Fruit fly (Drosophila melanogaster) whole organism, embryonic: ENCODE results near the gene CG15475.
A peak's percentile ranks its signal among the peaks of the same experiment; 100 is the strongest.

ENCODE experiments used
- Blimp-1 ChIP-seq: fragments of 200-800 bp; sonication (Bioruptor generic); optimal IDR thresholded peaks from 3 replicates; lab custom pipeline; 2018; ENCODE audit warnings: missing biosample characterization, missing genetic modification characterization, mild to moderate bottlenecking, moderate library complexity, missing genetic modification reagents
- CG10543 ChIP-seq: fragments of 200-800 bp; sonication (Bioruptor generic); optimal IDR thresholded peaks from 3 replicates; lab custom pipeline; 2017; ENCODE audit warnings: missing biosample characterization, mild to moderate bottlenecking, missing genetic modification characterization, moderate library complexity
- CG10654 ChIP-seq: fragments of 200-800 bp; sonication (Bioruptor generic); optimal IDR thresholded peaks from 2 replicates; lab custom pipeline; 2016; ENCODE audit warnings: missing biosample characterization, missing genetic modification characterization
- CG10979 ChIP-seq: fragments of 200-800 bp; sonication (Bioruptor generic); optimal IDR thresholded peaks from 2 replicates; lab custom pipeline; 2018; ENCODE audit warnings: missing biosample characterization, mild to moderate bottlenecking, missing genetic modification characterization, moderate library complexity
- CG11560 ChIP-seq: fragments of 200-800 bp; sonication (Bioruptor generic); IDR thresholded peaks from 3 replicates; pipeline ENCODE4 v1.3.6; 2022; ENCODE audit warnings: missing biosample characterization, missing genetic modification characterization
- CG12391 ChIP-seq: fragments of 200-800 bp; sonication (Bioruptor generic); optimal IDR thresholded peaks from 3 replicates; lab custom pipeline; 2018; ENCODE audit warnings: missing biosample characterization, mild to moderate bottlenecking, missing genetic modification characterization, moderate library complexity
- CG12744 ChIP-seq: fragments of 200-800 bp; sonication (Bioruptor generic); optimal IDR thresholded peaks from 2 replicates; lab custom pipeline; 2016; ENCODE audit warnings: missing biosample characterization, missing genetic modification characterization
- CG14441 ChIP-seq: fragments of 200-800 bp; sonication (Bioruptor generic); IDR thresholded peaks from 2 replicates; pipeline ENCODE4 v1.3.6; 2022; ENCODE audit warnings: missing biosample characterization, missing genetic modification characterization
- CG15073 ChIP-seq: fragments of 200-800 bp; sonication (Bioruptor generic); optimal IDR thresholded peaks from 2 replicates; lab custom pipeline; 2016; ENCODE audit warnings: missing biosample characterization, missing genetic modification characterization
- CG1603 ChIP-seq: fragments of 200-800 bp; sonication (Bioruptor generic); optimal IDR thresholded peaks from 2 replicates; lab custom pipeline; 2019; ENCODE audit warnings: missing biosample characterization, mild to moderate bottlenecking, missing genetic modification characterization, moderate library complexity
- CG17385 ChIP-seq: fragments of 200-800 bp; sonication (Bioruptor generic); optimal IDR thresholded peaks from 3 replicates; lab custom pipeline; 2018; ENCODE audit warnings: missing biosample characterization, mild to moderate bottlenecking, missing genetic modification characterization
- CG1832 ChIP-seq: fragments of 200-800 bp; sonication (Bioruptor generic); optimal IDR thresholded peaks from 2 replicates; lab custom pipeline; 2017; ENCODE audit warnings: missing biosample characterization, mild to moderate bottlenecking, missing genetic modification characterization, inconsistent platforms
- CG31365 ChIP-seq: fragments of 200-800 bp; sonication (Bioruptor generic); optimal IDR thresholded peaks from 2 replicates; lab custom pipeline; 2018; ENCODE audit warnings: missing biosample characterization, mild to moderate bottlenecking, missing genetic modification characterization
- CG31441 ChIP-seq: fragments of 200-800 bp; sonication (Bioruptor generic); IDR thresholded peaks from 2 replicates; pipeline ENCODE4 v1.3.6; 2022; ENCODE audit warnings: missing biosample characterization, missing genetic modification characterization
- CG34224 ChIP-seq: fragments of 200-800 bp; sonication (Bioruptor generic); IDR thresholded peaks from 3 replicates; pipeline ENCODE4 v1.3.6; 2022; ENCODE audit warnings: missing biosample characterization, missing genetic modification characterization; ENCODE audit not compliant: partially characterized antibody
- CG34376 ChIP-seq: fragments of 200-800 bp; sonication (Bioruptor generic); optimal IDR thresholded peaks from 2 replicates; lab custom pipeline; 2018; ENCODE audit warnings: missing biosample characterization, mild to moderate bottlenecking, missing genetic modification characterization
- CG4282 ChIP-seq: fragments of 200-800 bp; sonication (Bioruptor generic); optimal IDR thresholded peaks from 2 replicates; lab custom pipeline; 2016; ENCODE audit warnings: missing biosample characterization, missing genetic modification characterization
- CG4617 ChIP-seq: fragments of 200-800 bp; sonication (Bioruptor generic); optimal IDR thresholded peaks from 3 replicates; lab custom pipeline; 2016; ENCODE audit warnings: missing biosample characterization, missing genetic modification characterization, borderline replicate concordance
- CG8924 ChIP-seq: fragments of 200-800 bp; optimal IDR thresholded peaks from 3 replicates; lab custom pipeline; 2019; ENCODE audit warnings: missing biosample characterization, mild to moderate bottlenecking, missing genetic modification characterization, moderate library complexity
- Camta ChIP-seq: fragments of 200-800 bp; sonication (Bioruptor generic); optimal IDR thresholded peaks from 2 replicates; lab custom pipeline; 2016; ENCODE audit warnings: missing biosample characterization, missing genetic modification characterization
- Chrac-16 ChIP-seq: fragments of 200-800 bp; sonication (Bioruptor generic); optimal IDR thresholded peaks from 3 replicates; lab custom pipeline; 2016; ENCODE audit warnings: missing biosample characterization, missing genetic modification characterization
- Dek ChIP-seq: fragments of 200-800 bp; sonication (Bioruptor generic); optimal IDR thresholded peaks from 3 replicates; lab custom pipeline; 2019; ENCODE audit warnings: missing biosample characterization, mild to moderate bottlenecking, missing genetic modification characterization, moderate library complexity
- Dp ChIP-seq: fragments of 200-800 bp; sonication (Bioruptor generic); optimal IDR thresholded peaks from 2 replicates; lab custom pipeline; 2018; ENCODE audit warnings: missing biosample characterization, mild to moderate bottlenecking, missing genetic modification characterization, moderate library complexity
- Ets65A ChIP-seq: fragments of 200-800 bp; sonication (Bioruptor generic); peaks from one replicate; lab custom pipeline; 2016; ENCODE audit warnings: missing biosample characterization, missing genetic modification characterization
- H2.0 ChIP-seq: fragments of 200-800 bp; sonication (Bioruptor generic); IDR thresholded peaks from 2 replicates; pipeline ENCODE4 v1.3.6; 2022; ENCODE audit warnings: missing biosample characterization, missing genetic modification characterization
- HLH3B ChIP-seq: fragments of 200-800 bp; sonication (Bioruptor generic); IDR thresholded peaks from 2 replicates; pipeline ENCODE4 v1.3.6; 2022; ENCODE audit warnings: missing biosample characterization, missing genetic modification characterization
- Hr3 ChIP-seq: fragments of 200-800 bp; sonication (Bioruptor generic); optimal IDR thresholded peaks from 3 replicates; lab custom pipeline; 2016; ENCODE audit warnings: missing biosample characterization, missing genetic modification characterization
- NC2β ChIP-seq: fragments of 200-800 bp; sonication (Bioruptor generic); optimal IDR thresholded peaks from 2 replicates; lab custom pipeline; 2016; ENCODE audit warnings: missing biosample characterization, missing genetic modification characterization
- NFAT ChIP-seq: fragments of 200-800 bp; sonication (Bioruptor generic); IDR thresholded peaks from 2 replicates; pipeline ENCODE4 v1.3.6; 2022; ENCODE audit warnings: missing biosample characterization, missing genetic modification characterization
- Nf-YB ChIP-seq: fragments of 200-800 bp; sonication (Bioruptor generic); optimal IDR thresholded peaks from 3 replicates; lab custom pipeline; 2019; ENCODE audit warnings: missing biosample characterization, mild to moderate bottlenecking, missing genetic modification characterization, moderate library complexity
- Oli ChIP-seq: fragments of 200-800 bp; sonication (Bioruptor generic); optimal IDR thresholded peaks from 2 replicates; lab custom pipeline; 2018; ENCODE audit warnings: missing biosample characterization, mild to moderate bottlenecking, missing genetic modification characterization, moderate library complexity
- Optix ChIP-seq: fragments of 200-800 bp; sonication (Bioruptor generic); IDR thresholded peaks from 3 replicates; pipeline ENCODE4 v1.3.6; 2022; ENCODE audit warnings: missing biosample characterization, missing genetic modification characterization
- Tbp ChIP-seq: fragments of >200 bp; optimal IDR thresholded peaks from 2 replicates; lab custom pipeline; 2018; ENCODE audit warnings: missing biosample characterization, missing genetic modification characterization
- YL-1 ChIP-seq: fragments of 200-800 bp; sonication (Bioruptor generic); optimal IDR thresholded peaks from 3 replicates; lab custom pipeline; 2017; ENCODE audit warnings: missing biosample characterization, mild to moderate bottlenecking, missing genetic modification characterization
- ara ChIP-seq: fragments of 200-800 bp; sonication (Bioruptor generic); IDR thresholded peaks from 2 replicates; pipeline ENCODE4 v1.3.6; 2022; ENCODE audit warnings: missing biosample characterization, missing genetic modification characterization
- bigmax ChIP-seq: fragments of 200-800 bp; sonication (Bioruptor generic); optimal IDR thresholded peaks from 2 replicates; lab custom pipeline; 2018; ENCODE audit warnings: missing biosample characterization, mild to moderate bottlenecking, missing genetic modification characterization
- cwo ChIP-seq: fragments of 200-800 bp; sonication (Bioruptor generic); optimal IDR thresholded peaks from 3 replicates; lab custom pipeline; 2017; ENCODE audit warnings: missing biosample characterization, missing genetic modification characterization, mild to moderate bottlenecking, moderate library complexity, missing genetic modification reagents
- da ChIP-seq: fragments of 200-800 bp; sonication (Bioruptor generic); optimal IDR thresholded peaks from 2 replicates; lab custom pipeline; 2016; ENCODE audit warnings: missing biosample characterization, missing genetic modification characterization
- en ChIP-seq: fragments of 200-800 bp; sonication (Bioruptor generic); optimal IDR thresholded peaks from 2 replicates; lab custom pipeline; 2016; ENCODE audit warnings: missing biosample characterization, missing genetic modification characterization
- grau ChIP-seq: fragments of 200-800 bp; optimal IDR thresholded peaks from 3 replicates; lab custom pipeline; 2019; ENCODE audit warnings: missing biosample characterization, mild to moderate bottlenecking, missing genetic modification characterization, moderate library complexity
- ham ChIP-seq: fragments of 200-800 bp; sonication (Bioruptor generic); IDR thresholded peaks from 2 replicates; pipeline ENCODE4 v1.3.6; 2022; ENCODE audit warnings: missing biosample characterization, missing genetic modification characterization
- kni ChIP-seq: fragments of 200-800 bp; sonication (Bioruptor generic); optimal IDR thresholded peaks from 3 replicates; lab custom pipeline; 2017; ENCODE audit warnings: mild to moderate bottlenecking, missing biosample characterization, missing genetic modification reagents, missing genetic modification characterization
- nerfin-1 ChIP-seq: fragments of 200-800 bp; sonication (Bioruptor generic); optimal IDR thresholded peaks from 3 replicates; lab custom pipeline; 2019; ENCODE audit warnings: missing biosample characterization, mild to moderate bottlenecking, missing genetic modification characterization, moderate library complexity
- pb ChIP-seq: fragments of 200-800 bp; sonication (Bioruptor generic); optimal IDR thresholded peaks from 3 replicates; lab custom pipeline; 2016; ENCODE audit warnings: missing biosample characterization, missing genetic modification characterization
- peb ChIP-seq: fragments of 200-800 bp; sonication (Bioruptor generic); IDR thresholded peaks from 2 replicates; pipeline ENCODE4 v1.3.6; 2022; ENCODE audit warnings: missing biosample characterization, missing genetic modification characterization
- rib ChIP-seq: fragments of 200-800 bp; sonication (Bioruptor generic); IDR thresholded peaks from 2 replicates; pipeline ENCODE4 v1.3.6; 2022; ENCODE audit warnings: missing biosample characterization, missing genetic modification characterization
- ro ChIP-seq: fragments of 200-800 bp; sonication (Bioruptor generic); IDR thresholded peaks from 2 replicates; pipeline ENCODE4 v1.3.6; 2022; ENCODE audit warnings: missing biosample characterization, missing genetic modification characterization
- sim ChIP-seq: fragments of 200-800 bp; sonication (Bioruptor generic); IDR thresholded peaks from 2 replicates; pipeline ENCODE4 v1.3.6; 2022; ENCODE audit warnings: missing biosample characterization, missing genetic modification characterization
- tio ChIP-seq: fragments of 200-800 bp; sonication (Bioruptor generic); optimal IDR thresholded peaks from 2 replicates; lab custom pipeline; 2017; ENCODE audit warnings: missing biosample characterization, missing genetic modification characterization, inconsistent platforms
- tll ChIP-seq, 2 experiments: fragments of 200-800 bp in 1 of 2; fragments of >200 bp in 1 of 2; sonication (Bioruptor generic) in 1 of 2; optimal IDR thresholded peaks; 2 replicates each; lab custom pipeline; 2017 to 2019; ENCODE audit warnings: missing biosample characterization in 2 of 2, missing genetic modification characterization in 2 of 2, mild to moderate bottlenecking in 1 of 2, moderate library complexity in 1 of 2
- unpg ChIP-seq: fragments of 200-800 bp; sonication (Bioruptor generic); optimal IDR thresholded peaks from 3 replicates; lab custom pipeline; 2018; ENCODE audit warnings: missing biosample characterization, mild to moderate bottlenecking, missing genetic modification characterization, moderate library complexity

CG15475 gene

dm6 chr2L:20649891-20650290, 35.6 kb downstream of the CG15475 start, which contains the start of gene CG2611 (continued):
- TF ChIP-seq Tbp (GFP tag; lab: Kevin White, UChicago) (no peak), Optix (GFP tag; lab: Robert Waterston, UW) (0 out of 3 replicates have a peak, but pooled peaks have one; percentile 7), tio (GFP tag; lab: Kevin White, UChicago) (no peak), Hr3 (GFP tag; lab: Kevin White, UChicago) (peak; percentile 37), sim (no peak), en (GFP tag; lab: Kevin White, UChicago) (peak; percentile 23), CG4282 (GFP tag; lab: Kevin White, UChicago) (no peak), Ets65A (GFP tag; lab: Kevin White, UChicago) (peak; percentile 94), NC2β (peak; percentile 39), da (GFP tag; lab: Kevin White, UChicago) (peak; percentile 7), Oli (tag; lab: Kevin White, UChicago) (no peak), bigmax (GFP tag; lab: Kevin White, UChicago) (no peak), CG12744 (GFP tag; lab: Kevin White, UChicago) (peak; percentile 22), CG34224 (GFP tag; lab: Robert Waterston, UW) (peak; percentile 28; the same call in 1 of the 3 replicates), rib (no peak), NFAT (GFP tag; lab: Robert Waterston, UW) (no peak), nerfin-1 (tag; lab: Kevin White, UChicago) (no peak), cwo (GFP tag; lab: Kevin White, UChicago) (peak; percentile 16), CG11560 (no peak), CG31365 (no peak), Camta (GFP tag; lab: Kevin White, UChicago) (peak; percentile 31), unpg (GFP tag; lab: Kevin White, UChicago) (no peak), peb (no peak), CG31441 (GFP tag; lab: Robert Waterston, UW) (no peak), Chrac-16 (GFP tag; lab: Kevin White, UChicago) (peak; percentile 60), kni (GFP tag; lab: Kevin White, UChicago) (no peak), HLH3B (0 out of 2 replicates have a peak, but pooled peaks have one; percentile 29), CG15073 (no peak), CG10654 (GFP tag; lab: Kevin White, UChicago) (peak; percentile 44), CG4617 (GFP tag; lab: Kevin White, UChicago) (peak; percentile 12), CG8924 (tag; lab: Kevin White, UChicago) (no peak), CG17385 (GFP tag; lab: Kevin White, UChicago) (peak; percentile 30), CG10979 (tag; lab: Kevin White, UChicago) (peak; percentile 30), Blimp-1 (GFP tag; lab: Kevin White, UChicago) (no peak), CG12391 (tag; lab: Kevin White, UChicago) (peak; percentile 63), Dek (tag; lab: Kevin White, UChicago) (no peak), grau (tag; lab: Kevin White, UChicago) (peak; percentile 98), H2.0 (GFP tag; lab: Robert Waterston, UW) (no peak), ro (GFP tag; lab: Robert Waterston, UW) (no peak), CG34376 (GFP tag; lab: Kevin White, UChicago) (peak; percentile 22), CG14441 (GFP tag; lab: Robert Waterston, UW) (peak; percentile 67), CG1603 (peak; percentile 66), YL-1 (GFP tag; lab: Kevin White, UChicago) (no peak), Nf-YB (no peak), Dp (GFP tag; lab: Kevin White, UChicago) (peak; percentile 1), ara (GFP tag; lab: Robert Waterston, UW) (no peak), pb (GFP tag; lab: Kevin White, UChicago) (no peak), ham (GFP tag; lab: Robert Waterston, UW) (no peak), CG1832 (GFP tag; lab: Kevin White, UChicago) (no peak), tll (GFP tag; optimal IDR thresholded peaks at IDR 0.05; lab: Kevin White, UChicago) (peak in 1 of 2 experiments; percentile 87), CG10543 (GFP tag; lab: Kevin White, UChicago) (no peak)
